Fruit fly (Drosophila melanogaster): ENCODE measurements around the gene Nmdmc.

The Nmdmc gene

dm6 chr3R:9053021-9053420 is 2.7 kb upstream of the Nmdmc start (continued):
- TF ChIP-seq fd96Cb (tag; optimal IDR thresholded peaks at IDR 0.05): no peak
- no peak for TF ChIP-seq bbx (GFP tag; IDR thresholded peaks at IDR 0.05; ENCODE audit: partially characterized antibody)
- TF ChIP-seq CG15011 (GFP tag; optimal IDR thresholded peaks at IDR 0.05): no peak
- TF ChIP-seq Ets65A (GFP tag): no peak
- TF ChIP-seq CG12769 (tag; optimal IDR thresholded peaks at IDR 0.05): peak; percentile 91
- no peak for TF ChIP-seq CG14710 (tag; optimal IDR thresholded peaks at IDR 0.05)
- no peak for TF ChIP-seq CG10959 (GFP tag; IDR thresholded peaks at IDR 0.05)
- TF ChIP-seq her (GFP tag; optimal IDR thresholded peaks at IDR 0.05): peak; percentile 85
- no peak for TF ChIP-seq lov (optimal IDR thresholded peaks at IDR 0.05)
- TF ChIP-seq lov (GFP tag; IDR thresholded peaks at IDR 0.05): no peak
- TF ChIP-seq Dad (GFP tag; optimal IDR thresholded peaks at IDR 0.05): peak; percentile 28
- no peak for TF ChIP-seq D19B (GFP tag; optimal IDR thresholded peaks at IDR 0.05)
- TF ChIP-seq gt (GFP tag; IDR thresholded peaks at IDR 0.05): no peak
- no peak for TF ChIP-seq CG7928 (GFP tag; optimal IDR thresholded peaks at IDR 0.05)
- no peak for TF ChIP-seq inv (GFP tag; IDR thresholded peaks at IDR 0.05; ENCODE audit: partially characterized antibody)
- peak; percentile 57 for TF ChIP-seq fd64A (GFP tag; optimal IDR thresholded peaks at IDR 0.05)
- no peak for TF ChIP-seq CkIIα-i1 (GFP tag; IDR thresholded peaks at IDR 0.05)
- TF ChIP-seq CG17359 (tag; optimal IDR thresholded peaks at IDR 0.05): peak; percentile 48
- TF ChIP-seq Camta (GFP tag; optimal IDR thresholded peaks at IDR 0.05): peak; percentile 56
- TF ChIP-seq Nf-YB (GFP tag; optimal IDR thresholded peaks at IDR 0.05): peak; percentile 91
- no peak for TF ChIP-seq HLH3B (GFP tag; IDR thresholded peaks at IDR 0.05)
- TF ChIP-seq Hey (tag; optimal IDR thresholded peaks at IDR 0.05): no peak
- TF ChIP-seq CG6813 (GFP tag; optimal IDR thresholded peaks at IDR 0.05): peak; percentile 76
- TF ChIP-seq h (optimal IDR thresholded peaks at IDR 0.05): no peak
- peak; percentile 93 for TF ChIP-seq sug (tag; optimal IDR thresholded peaks at IDR 0.05)
- TF ChIP-seq yki (optimal IDR thresholded peaks at IDR 0.05): peak; percentile 65
- no peak for TF ChIP-seq run (tag; optimal IDR thresholded peaks at IDR 0.05)
- TF ChIP-seq Mes4 (GFP tag; optimal IDR thresholded peaks at IDR 0.05): peak; percentile 66
- peak; percentile 28 for TF ChIP-seq D19A (tag; optimal IDR thresholded peaks at IDR 0.05)
- TF ChIP-seq sens-2 (GFP tag; IDR thresholded peaks at IDR 0.05): no peak
- peak; percentile 94 for TF ChIP-seq nom (GFP tag; optimal IDR thresholded peaks at IDR 0.05)
- TF ChIP-seq fd102C (GFP tag; optimal IDR thresholded peaks at IDR 0.05): no peak
- TF ChIP-seq Sin3A (optimal IDR thresholded peaks at IDR 0.05): no peak
- no peak for TF ChIP-seq gfzf (GFP tag; optimal IDR thresholded peaks at IDR 0.05)
- no peak for TF ChIP-seq ap (GFP tag; IDR thresholded peaks at IDR 0.05)
- no peak for TF ChIP-seq CG18262 (tag; optimal IDR thresholded peaks at IDR 0.05)
- peak; percentile 62 for TF ChIP-seq nau (GFP tag; optimal IDR thresholded peaks at IDR 0.05)
- no peak for TF ChIP-seq CG2129 (GFP tag; IDR thresholded peaks at IDR 0.05; ENCODE audit: partially characterized antibody)
- peak; percentile 24 for TF ChIP-seq trem (tag; optimal IDR thresholded peaks at IDR 0.05)
- TF ChIP-seq CG11093 (GFP tag; IDR thresholded peaks at IDR 0.05): no peak
- TF ChIP-seq nerfin-2 (GFP tag; IDR thresholded peaks at IDR 0.05; ENCODE audit: partially characterized antibody): no peak
- TF ChIP-seq CG13424 (tag; optimal IDR thresholded peaks at IDR 0.05): peak; percentile 3
- no peak for TF ChIP-seq Doc3 (GFP tag; IDR thresholded peaks at IDR 0.05; ENCODE audit: partially characterized antibody)
- TF ChIP-seq CG9876 (GFP tag; optimal IDR thresholded peaks at IDR 0.05): no peak
- TF ChIP-seq so (GFP tag; IDR thresholded peaks at IDR 0.05): no peak
- no peak for TF ChIP-seq aop (GFP tag; IDR thresholded peaks at IDR 0.05)
- peak; percentile 55 for TF ChIP-seq CG16863 (GFP tag; optimal IDR thresholded peaks at IDR 0.05)
- peak; percentile 21 for TF ChIP-seq CG12942 (GFP tag; optimal IDR thresholded peaks at IDR 0.05)
- no peak for TF ChIP-seq CG7963 (GFP tag; IDR thresholded peaks at IDR 0.05; ENCODE audit: partially characterized antibody)
- no peak for TF ChIP-seq Bgb (GFP tag; IDR thresholded peaks at IDR 0.05; ENCODE audit: partially characterized antibody)
- TF ChIP-seq stwl (tag; optimal IDR thresholded peaks at IDR 0.05): no peak
- TF ChIP-seq CG1233 (GFP tag; optimal IDR thresholded peaks at IDR 0.05): no peak

Data from whole organism, embryonic.